Fruit fly (Drosophila melanogaster): Measurements from ENCODE around the gene fid.

fid gene

dm6 chr3R:25996197-25997005 lies 26.5 kb downstream of the fid start, which contains the start of gene CG43116 (continued):
- TF ChIP-seq salm (tag; optimal IDR thresholded peaks at IDR 0.05) (peak; percentile 85), Xbp1 (GFP tag; optimal IDR thresholded peaks at IDR 0.05) (peak; percentile 90), CG12391 (tag; optimal IDR thresholded peaks at IDR 0.05) (peak; percentile 94), CG14710 (tag; optimal IDR thresholded peaks at IDR 0.05) (peak; percentile 97), D (optimal IDR thresholded peaks at IDR 0.05) (no peak), D (GFP tag; optimal IDR thresholded peaks at IDR 0.05) (peak; percentile 94), Meics (GFP tag; optimal IDR thresholded peaks at IDR 0.05) (no peak), tna (GFP tag; IDR thresholded peaks at IDR 0.05; ENCODE audit: partially characterized antibody) (no peak), CG12236 (GFP tag; optimal IDR thresholded peaks at IDR 0.05) (peak; percentile 79), unc-4 (GFP tag; IDR thresholded peaks at IDR 0.05; ENCODE audit: partially characterized antibody) (no peak), Usf (GFP tag; optimal IDR thresholded peaks at IDR 0.05) (peak; percentile 91), HmgZ (tag; optimal IDR thresholded peaks at IDR 0.05) (peak; percentile 35), bbx (GFP tag; IDR thresholded peaks at IDR 0.05; ENCODE audit: partially characterized antibody) (peak; percentile 16; the same call in 1 of the 2 replicates), CG10462 (GFP tag; optimal IDR thresholded peaks at IDR 0.05) (peak; percentile 82), E2f1 (GFP tag; IDR thresholded peaks at IDR 0.05) (peak; percentile 78), ci (GFP tag; IDR thresholded peaks at IDR 0.05) (peak; percentile 88), CG8944 (GFP tag; optimal IDR thresholded peaks at IDR 0.05) (peak; percentile 66), CG12744 (GFP tag; optimal IDR thresholded peaks at IDR 0.05) (no peak), chm (GFP tag; IDR thresholded peaks at IDR 0.05) (peak; percentile 87), cato (GFP tag; optimal IDR thresholded peaks at IDR 0.05; ENCODE audit: borderline replicate concordance) (peak; percentile 81), NFAT (GFP tag; IDR thresholded peaks at IDR 0.05) (no peak), org-1 (GFP tag; optimal IDR thresholded peaks at IDR 0.05) (peak; percentile 56), trh (GFP tag; optimal IDR thresholded peaks at IDR 0.05) (peak; percentile 59), CG13296 (GFP tag; optimal IDR thresholded peaks at IDR 0.05) (no peak), Bdp1 (GFP tag; optimal IDR thresholded peaks at IDR 0.05) (peak; percentile 64), chinmo (GFP tag; IDR thresholded peaks at IDR 0.05; ENCODE audit: partially characterized antibody) (no peak), CG10366 (GFP tag; IDR thresholded peaks at IDR 0.05) (peak; percentile 52; the same call in 1 of the 2 replicates), dpn (GFP tag; optimal IDR thresholded peaks at IDR 0.05) (peak; percentile 68 to 82), CG14014 (GFP tag; IDR thresholded peaks at IDR 0.05) (peak; percentile 23; the same call in 1 of the 2 replicates), Fer2 (tag; optimal IDR thresholded peaks at IDR 0.05) (no peak), CG7357 (GFP tag; IDR thresholded peaks at IDR 0.05) (peak; percentile 66; the same call in 2 of the 3 replicates), CG30403 (GFP tag; optimal IDR thresholded peaks at IDR 0.05) (peak; percentile 83), Awh (GFP tag; IDR thresholded peaks at IDR 0.05) (peak; percentile 71; the same call in 1 of the 2 replicates), lilli (GFP tag; optimal IDR thresholded peaks at IDR 0.05) (no peak), fu2 (GFP tag; optimal IDR thresholded peaks at IDR 0.05) (no peak), exex (tag; optimal IDR thresholded peaks at IDR 0.05) (no peak), ac (GFP tag; optimal IDR thresholded peaks at IDR 0.05) (peak; percentile 90), Ets97D (GFP tag; optimal IDR thresholded peaks at IDR 0.05) (peak; percentile 23), inv (GFP tag; IDR thresholded peaks at IDR 0.05; ENCODE audit: partially characterized antibody) (no peak), sob (GFP tag; IDR thresholded peaks at IDR 0.05) (peak; percentile 55; the same call in 1 of the 2 replicates), pita (GFP tag; optimal IDR thresholded peaks at IDR 0.05) (no peak), unpg (GFP tag; optimal IDR thresholded peaks at IDR 0.05) (peak; percentile 95), Sry-δ (GFP tag; optimal IDR thresholded peaks at IDR 0.05) (no peak), gcm2 (GFP tag; optimal IDR thresholded peaks at IDR 0.05) (peak; percentile 46), gcm (GFP tag; optimal IDR thresholded peaks at IDR 0.05) (peak; percentile 96), Dbx (GFP tag; IDR thresholded peaks at IDR 0.05) (no peak), fd3F (GFP tag; optimal IDR thresholded peaks at IDR 0.05) (no peak), bab2 (GFP tag; optimal IDR thresholded peaks at IDR 0.05) (peak; percentile 60), Dip2 (GFP tag; IDR thresholded peaks at IDR 0.05) (no peak)
